Worm (Caenorhabditis elegans) whole organism, young adult: ENCODE data around the gene C05D12.3.
A peak's percentile ranks its signal among the peaks of the same experiment; 100 is the strongest.

Experiments
- C17E4.6 ChIP-seq: fragments of 200-800 bp; sonication (Bioruptor generic); IDR thresholded peaks from 2 replicates; pipeline ENCODE4 v1.3.6; 2022; ENCODE audit warnings: missing genetic modification reagents, missing genetic modification characterization, missing compliant biosample characterization
- dpl-1 ChIP-seq: fragments of 150-350 bp; optimal IDR thresholded peaks from 2 replicates; lab custom pipeline; 2014; ENCODE audit warnings: missing biosample characterization, missing genetic modification reagents, missing genetic modification characterization
- lin-35 ChIP-seq, 3 experiments: fragments of 150-350 bp in 2 of 3; sonication (generic microtip) in 1 of 3; optimal IDR thresholded peaks; 2 replicates each; lab custom pipeline; 2014 to 2018; ENCODE audit warnings: missing biosample characterization in 3 of 3, missing genetic modification characterization in 3 of 3, missing genetic modification reagents in 3 of 3
- mxl-1 ChIP-seq: sonication (generic microtip); optimal IDR thresholded peaks from 2 replicates; lab custom pipeline; 2016; ENCODE audit warnings: missing genetic modification characterization, missing compliant biosample characterization
- tlf-1 ChIP-seq: fragments of 200-800 bp; sonication (Bioruptor generic); optimal IDR thresholded peaks from 2 replicates; lab custom pipeline; 2018; ENCODE audit warnings: mild to moderate bottlenecking, missing genetic modification characterization, missing compliant biosample characterization
- ztf-26 ChIP-seq: sonication (generic microtip); optimal IDR thresholded peaks from 2 replicates; lab custom pipeline; 2017; ENCODE audit warnings: missing genetic modification characterization, missing compliant biosample characterization

- TF ChIP-seq C17E4.6 (GFP tag; lab: Robert Waterston, UW), result no peak
- TF ChIP-seq lin-35 (GFP tag; optimal IDR thresholded peaks at IDR 0.05; lab: Kevin White, UChicago), result no peak
- TF ChIP-seq ztf-26 (tag; lab: Kevin White, UChicago), result no peak
- no peak for TF ChIP-seq dpl-1 (GFP tag; lab: Kevin White, UChicago)
- peak; percentile 2 for TF ChIP-seq tlf-1 (GFP tag; lab: Kevin White, UChicago)
- no peak for TF ChIP-seq mxl-1
These were observed 30.6 kb downstream of the C05D12.3 start for ce11 chrII:11455715-11456114.
